Comparison of ENCODE assay signal across 5 worm cellular contexts in genomic region chrV:18079163-18079562, ce11.
A peak's percentile ranks its signal among the peaks of the same experiment; 100 is the strongest.
TF ChIP-seq lines count a peak whose summit lies in the region.

No protein-coding gene starts in this region.

TF ChIP-seq in whole organism, L1 larva, 84 proteins besides CTCF, POLR2A, EP300 and RAD21 (continues in another document):
- TF ChIP-seq fkh-8 (tag; optimal IDR thresholded peaks at IDR 0.05; lab: Kevin White, UChicago): peak; percentile 81
- peak; percentile 66 to 74 (median 73) for TF ChIP-seq dpl-1 (GFP tag; optimal IDR thresholded peaks at IDR 0.05; lab: Kevin White, UChicago)
- TF ChIP-seq elt-2 (tag; optimal IDR thresholded peaks at IDR 0.05; lab: Kevin White, UChicago): no peak
- no peak for TF ChIP-seq alr-1 (tag; optimal IDR thresholded peaks at IDR 0.05; lab: Kevin White, UChicago; ENCODE audit: borderline replicate concordance)
- no peak for TF ChIP-seq zip-4 (GFP tag; optimal IDR thresholded peaks at IDR 0.05; lab: Kevin White, UChicago)
- TF ChIP-seq pag-3 (tag; optimal IDR thresholded peaks at IDR 0.05; lab: Kevin White, UChicago; ENCODE audit: borderline replicate concordance, insufficient read depth): peak; percentile 36
- TF ChIP-seq C34B4.2 (tag; optimal IDR thresholded peaks at IDR 0.05; lab: Kevin White, UChicago): no peak
- peak; percentile 29 for TF ChIP-seq fkh-10 (GFP tag; optimal IDR thresholded peaks at IDR 0.05; lab: Kevin White, UChicago)
- peak; percentile 88 for TF ChIP-seq nhr-19 (GFP tag; conservative IDR thresholded peaks at IDR 0.05; lab: Robert Waterston, UW)
- TF ChIP-seq ets-5 (GFP tag; IDR thresholded peaks at IDR 0.05; lab: Robert Waterston, UW): no peak
- no peak for TF ChIP-seq nhr-20 (tag; optimal IDR thresholded peaks at IDR 0.05; lab: Kevin White, UChicago)
- no peak for TF ChIP-seq Y116A8C.19 (tag; optimal IDR thresholded peaks at IDR 0.05; lab: Kevin White, UChicago; ENCODE audit: borderline replicate concordance)
- TF ChIP-seq dsc-1 (tag; optimal IDR thresholded peaks at IDR 0.05; lab: Kevin White, UChicago): peak; percentile 78
- peak; percentile 82 for TF ChIP-seq aly-2 (tag; optimal IDR thresholded peaks at IDR 0.05; lab: Kevin White, UChicago)
- peak; percentile 17 for TF ChIP-seq lin-15B (tag; optimal IDR thresholded peaks at IDR 0.05; lab: Kevin White, UChicago)
- no peak for TF ChIP-seq ceh-8 (GFP tag; optimal IDR thresholded peaks at IDR 0.05; lab: Kevin White, UChicago)
- no peak for TF ChIP-seq nhr-28 (tag; optimal IDR thresholded peaks at IDR 0.05; lab: Kevin White, UChicago)
- peak; percentile 50 for TF ChIP-seq nhr-77 (tag; optimal IDR thresholded peaks at IDR 0.05; lab: Kevin White, UChicago)

TF ChIP-seq in whole organism, L3 larva, 47 proteins besides CTCF, POLR2A, EP300 and RAD21 (continues in another document):
- TF ChIP-seq jun-1 (tag; optimal IDR thresholded peaks at IDR 0.05; lab: Kevin White, UChicago) (peak; percentile 54), nhr-67 (tag; optimal IDR thresholded peaks at IDR 0.05; lab: Kevin White, UChicago) (no peak), skn-1 (tag; optimal IDR thresholded peaks at IDR 0.05; lab: Kevin White, UChicago) (peak; percentile 85), nhr-25 (tag; optimal IDR thresholded peaks at IDR 0.05; lab: Kevin White, UChicago) (no peak), nhr-12 (tag; optimal IDR thresholded peaks at IDR 0.05; lab: Kevin White, UChicago) (no peak), tbx-2 (tag; optimal IDR thresholded peaks at IDR 0.05; lab: Kevin White, UChicago) (peak; percentile 28), mdl-1 (tag; optimal IDR thresholded peaks at IDR 0.05; lab: Kevin White, UChicago) (no peak), ztf-11 (tag; optimal IDR thresholded peaks at IDR 0.05; lab: Kevin White, UChicago) (no peak), R02D3.7 (tag; optimal IDR thresholded peaks at IDR 0.05; lab: Kevin White, UChicago) (peak; percentile 57), fkh-2 (tag; optimal IDR thresholded peaks at IDR 0.05; lab: Kevin White, UChicago) (peak; percentile 17), aly-2 (tag; optimal IDR thresholded peaks at IDR 0.05; lab: Kevin White, UChicago) (no peak), ama-1 (optimal IDR thresholded peaks at IDR 0.05; lab: Kevin White, UChicago) (peak; percentile 20), nhr-76 (tag; optimal IDR thresholded peaks at IDR 0.05; lab: Kevin White, UChicago) (no peak), sea-2 (GFP tag; optimal IDR thresholded peaks at IDR 0.05; lab: Kevin White, UChicago) (peak; percentile 95), snpc-4 (tag; optimal IDR thresholded peaks at IDR 0.05; lab: Kevin White, UChicago) (peak; percentile 66), fkh-10 (GFP tag; optimal IDR thresholded peaks at IDR 0.05; lab: Kevin White, UChicago) (peak; percentile 62), unc-62 (GFP tag; optimal IDR thresholded peaks at IDR 0.05; lab: Kevin White, UChicago) (peak; percentile 0), nfya-1 (tag; optimal IDR thresholded peaks at IDR 0.05; lab: Kevin White, UChicago; ENCODE audit: insufficient read depth) (peak; percentile 89), ceh-16 (tag; optimal IDR thresholded peaks at IDR 0.05; lab: Kevin White, UChicago) (no peak)

TF ChIP-seq in whole organism, early embryonic, 17 proteins besides CTCF, POLR2A, EP300 and RAD21:
- no peak for TF ChIP-seq tbx-37 (GFP tag; conservative IDR thresholded peaks at IDR 0.05; lab: Robert Waterston, UW)
- TF ChIP-seq pes-1 (GFP tag; IDR thresholded peaks at IDR 0.05; lab: Robert Waterston, UW): no peak
- TF ChIP-seq F13C5.2 (tag; optimal IDR thresholded peaks at IDR 0.05; lab: Kevin White, UChicago): peak; percentile 22
- TF ChIP-seq scrt-1 (GFP tag; IDR thresholded peaks at IDR 0.05; lab: Robert Waterston, UW): peak; percentile 7; the same call in 1 of the 2 replicates
- TF ChIP-seq ceh-13 (GFP tag; optimal IDR thresholded peaks at IDR 0.05; lab: Kevin White, UChicago): no peak
- TF ChIP-seq ama-1 (optimal IDR thresholded peaks at IDR 0.05; lab: Kevin White, UChicago): no peak

TF ChIP-seq in whole organism, midembryonic, 9 proteins besides CTCF, POLR2A, EP300 and RAD21:
- TF ChIP-seq cog-1 (tag; optimal IDR thresholded peaks at IDR 0.05; lab: Kevin White, UChicago) (peak; percentile 47), ztf-23 (GFP tag; IDR thresholded peaks at IDR 0.05; lab: Robert Waterston, UW) (no peak), T22C8.4 (GFP tag; IDR thresholded peaks at IDR 0.05; lab: Robert Waterston, UW) (peak; percentile 92), ztf-29 (GFP tag; IDR thresholded peaks at IDR 0.05; lab: Robert Waterston, UW) (no peak)

TF ChIP-seq in whole organism, young adult, 124 proteins besides CTCF, POLR2A, EP300 and RAD21 (continues in another document):
- TF ChIP-seq tbp1 (GFP tag; optimal IDR thresholded peaks at IDR 0.05; lab: Kevin White, UChicago) (peak; percentile 13), akir-1 (GFP tag; optimal IDR thresholded peaks at IDR 0.05; lab: Kevin White, UChicago) (no peak), egl-18 (GFP tag; IDR thresholded peaks at IDR 0.05; lab: Robert Waterston, UW) (no peak), Y95B8A.8 (GFP tag; IDR thresholded peaks at IDR 0.05; lab: Robert Waterston, UW) (no peak), lin-54 (GFP tag; optimal IDR thresholded peaks at IDR 0.05; lab: Kevin White, UChicago) (peak; percentile 42), Y79H2A.3 (GFP tag; conservative IDR thresholded peaks at IDR 0.05; lab: Robert Waterston, UW) (no peak), ceh-27 (GFP tag; optimal IDR thresholded peaks at IDR 0.05; lab: Kevin White, UChicago) (peak; percentile 26), rpc-1 (optimal IDR thresholded peaks at IDR 0.05; lab: Kevin White, UChicago) (no peak), rpc-1 (tag; optimal IDR thresholded peaks at IDR 0.05; lab: Kevin White, UChicago) (no peak), snpc-3.4 (tag; optimal IDR thresholded peaks at IDR 0.05; lab: Kevin White, UChicago) (no peak), lin-35 (GFP tag; optimal IDR thresholded peaks at IDR 0.05; lab: Kevin White, UChicago) (peak in 2 of 3 experiments; percentile 45 to 76), B0336.3 (GFP tag; IDR thresholded peaks at IDR 0.05; lab: Robert Waterston, UW) (0 out of 2 replicates have a peak, but pooled peaks have one; percentile 37), F23B12.7 (tag; optimal IDR thresholded peaks at IDR 0.05; lab: Kevin White, UChicago; ENCODE audit: insufficient read depth) (no peak), nfya-2 (GFP tag; IDR thresholded peaks at IDR 0.05; lab: Robert Waterston, UW) (no peak), rcor-1 (GFP tag; IDR thresholded peaks at IDR 0.05; lab: Robert Waterston, UW) (peak; percentile 23; the same call in 1 of the 2 replicates), mcd-1 (GFP tag; IDR thresholded peaks at IDR 0.05; lab: Robert Waterston, UW) (peak; percentile 77), F37B4.10 (GFP tag; IDR thresholded peaks at IDR 0.05; lab: Robert Waterston, UW) (no peak), madf-6 (GFP tag; IDR thresholded peaks at IDR 0.05; lab: Robert Waterston, UW) (peak; percentile 43; the same call in 1 of the 2 replicates), K12H6.12 (tag; optimal IDR thresholded peaks at IDR 0.05; lab: Kevin White, UChicago) (peak; percentile 63), ztf-18 (tag; optimal IDR thresholded peaks at IDR 0.05; lab: Kevin White, UChicago) (no peak), cebp-2 (GFP tag; IDR thresholded peaks at IDR 0.05; lab: Robert Waterston, UW) (no peak), lsy-27 (tag; optimal IDR thresholded peaks at IDR 0.05; lab: Kevin White, UChicago; ENCODE audit: borderline replicate concordance, insufficient read depth) (no peak), attf-5 (GFP tag; optimal IDR thresholded peaks at IDR 0.05; lab: Kevin White, UChicago) (peak; percentile 67), lin-40 (tag; optimal IDR thresholded peaks at IDR 0.05; lab: Kevin White, UChicago) (peak; percentile 76), ekl-4 (GFP tag; IDR thresholded peaks at IDR 0.05; lab: Robert Waterston, UW) (peak; percentile 45; the same call in 1 of the 2 replicates), atf-7 (tag; optimal IDR thresholded peaks at IDR 0.05; lab: Kevin White, UChicago) (no peak), F39B2.1 (GFP tag; IDR thresholded peaks at IDR 0.05; lab: Robert Waterston, UW) (no peak), pbrm-1 (GFP tag; IDR thresholded peaks at IDR 0.05; lab: Robert Waterston, UW) (peak; percentile 58; the same call in 1 of the 2 replicates), K11D2.4 (GFP tag; IDR thresholded peaks at IDR 0.05; lab: Robert Waterston, UW) (peak; percentile 64; the same call in 1 of the 2 replicates), snpc-1.1 (tag; optimal IDR thresholded peaks at IDR 0.05; lab: Kevin White, UChicago; ENCODE audit: insufficient read depth) (no peak), D2030.7 (GFP tag; IDR thresholded peaks at IDR 0.05; lab: Robert Waterston, UW) (peak; percentile 41; the same call in 1 of the 2 replicates), zfh-2 (GFP tag; conservative IDR thresholded peaks at IDR 0.05; lab: Robert Waterston, UW) (no peak), nfyb-1 (GFP tag; IDR thresholded peaks at IDR 0.05; lab: Robert Waterston, UW) (peak; percentile 61), snpc-4 (GFP tag; optimal IDR thresholded peaks at IDR 0.05; lab: Kevin White, UChicago) (no peak), snpc-4 (tag; optimal IDR thresholded peaks at IDR 0.05; lab: Kevin White, UChicago) (peak in 2 of 4 experiments; percentile 67 to 68), sptf-2 (GFP tag; optimal IDR thresholded peaks at IDR 0.05; lab: Kevin White, UChicago) (no peak), mel-28 (tag; optimal IDR thresholded peaks at IDR 0.05; lab: Kevin White, UChicago; ENCODE audit: borderline replicate concordance) (no peak), lsl-1 (GFP tag; optimal IDR thresholded peaks at IDR 0.05; lab: Kevin White, UChicago) (peak; percentile 9), efl-1 (GFP tag; optimal IDR thresholded peaks at IDR 0.05; lab: Kevin White, UChicago) (peak; percentile 36), madf-8 (GFP tag; conservative IDR thresholded peaks at IDR 0.05; lab: Robert Waterston, UW) (no peak), ztf-22 (GFP tag; optimal IDR thresholded peaks at IDR 0.05; lab: Kevin White, UChicago) (no peak), nhr-80 (tag; optimal IDR thresholded peaks at IDR 0.05; lab: Kevin White, UChicago) (peak; percentile 21), cebp-1 (GFP tag; IDR thresholded peaks at IDR 0.05; lab: Robert Waterston, UW) (no peak), cebp-1 (tag; optimal IDR thresholded peaks at IDR 0.05; lab: Kevin White, UChicago) (peak; percentile 58), lir-1 (GFP tag; conservative IDR thresholded peaks at IDR 0.05; lab: Robert Waterston, UW) (no peak), nhr-90 (tag; optimal IDR thresholded peaks at IDR 0.05; lab: Kevin White, UChicago) (no peak), ZK185.1 (tag; optimal IDR thresholded peaks at IDR 0.05; lab: Kevin White, UChicago; ENCODE audit: poor library complexity, severe bottlenecking) (peak; percentile 50), hmg-1.2 (GFP tag; IDR thresholded peaks at IDR 0.05; lab: Robert Waterston, UW) (peak; percentile 98), madf-3 (GFP tag; IDR thresholded peaks at IDR 0.05; lab: Robert Waterston, UW) (no peak)

Comparison
In these comparisons a context has a peak if more than half of its experiments do, and no peak if none do; other contexts are left out.
1. Of the 8 proteins assayed by ChIP-seq in both whole organism, young adult and whole organism, L1 larva: peak only in whole organism, young adult: none; only in whole organism, L1 larva: dpl-1; in both: efl-1 and lin-35; in neither: 4; mixed calls (peak in some experiments, not most) for 1.